Worm (Caenorhabditis elegans) whole organism, young adult: ENCODE data around the gene hadb-1.

Experiments
- B0019.2 ChIP-seq: fragments of 200-800 bp; sonication (Bioruptor generic); conservative IDR thresholded peaks from 2 replicates; pipeline ENCODE4 v1.3.6; 2022; ENCODE audit warnings: missing genetic modification reagents, missing genetic modification characterization, missing compliant biosample characterization
- B0261.1 ChIP-seq: sonication (generic microtip); optimal IDR thresholded peaks from 2 replicates; lab custom pipeline; 2016; ENCODE audit warnings: mild to moderate bottlenecking, missing genetic modification characterization, moderate library complexity, missing compliant biosample characterization
- B0336.3 ChIP-seq: fragments of 200-800 bp; sonication (Bioruptor generic); IDR thresholded peaks from 2 replicates; pipeline ENCODE4 v1.3.6; 2022; ENCODE audit warnings: missing genetic modification characterization, missing compliant biosample characterization
- D2030.7 ChIP-seq: fragments of 200-800 bp; sonication (Bioruptor generic); IDR thresholded peaks from 2 replicates; pipeline ENCODE4 v1.3.6; 2022; ENCODE audit warnings: missing genetic modification reagents, missing genetic modification characterization, missing compliant biosample characterization
- F22D6.2 ChIP-seq: sonication (generic microtip); optimal IDR thresholded peaks from 2 replicates; lab custom pipeline; 2016; ENCODE audit warnings: mild to moderate bottlenecking, missing genetic modification characterization, missing compliant biosample characterization
- F23B12.7 ChIP-seq: sonication (generic microtip); optimal IDR thresholded peaks from 2 replicates; lab custom pipeline; 2017; ENCODE audit warnings: missing genetic modification characterization, mild to moderate bottlenecking, missing compliant biosample characterization, antibody characterized with exemption, moderate library complexity; ENCODE audit not compliant: insufficient read depth
- F37B4.10 ChIP-seq: fragments of 200-800 bp; sonication (Bioruptor generic); IDR thresholded peaks from 2 replicates; pipeline ENCODE4 v1.3.6; 2022; ENCODE audit warnings: missing genetic modification characterization, missing compliant biosample characterization
- K11D2.4 ChIP-seq: fragments of 200-800 bp; sonication (Bioruptor generic); IDR thresholded peaks from 2 replicates; pipeline ENCODE4 v1.3.6; 2022; ENCODE audit warnings: missing genetic modification reagents, missing genetic modification characterization, missing compliant biosample characterization
- T07F8.4 ChIP-seq: sonication (generic microtip); optimal IDR thresholded peaks from 2 replicates; lab custom pipeline; 2016; ENCODE audit warnings: mild to moderate bottlenecking, missing genetic modification characterization, moderate library complexity, missing compliant biosample characterization
- T26A5.8 ChIP-seq: sonication (generic microtip); optimal IDR thresholded peaks from 2 replicates; lab custom pipeline; 2016; ENCODE audit warnings: missing genetic modification characterization, missing compliant biosample characterization
- Y53F4B.3 ChIP-seq: fragments of 200-800 bp; sonication (Bioruptor generic); IDR thresholded peaks from 2 replicates; pipeline ENCODE4 v1.3.6; 2022; ENCODE audit warnings: missing genetic modification reagents, missing genetic modification characterization, missing compliant biosample characterization
- Y56A3A.18 ChIP-seq: fragments of 200-800 bp; sonication (Bioruptor generic); IDR thresholded peaks from 2 replicates; pipeline ENCODE4 v1.3.6; 2022; ENCODE audit warnings: missing genetic modification reagents, missing genetic modification characterization, missing compliant biosample characterization
- ZK185.1 ChIP-seq: sonication (generic microtip); optimal IDR thresholded peaks from 2 replicates; lab custom pipeline; 2016; ENCODE audit warnings: mild to moderate bottlenecking, missing genetic modification characterization, missing compliant biosample characterization; ENCODE audit not compliant: poor library complexity, severe bottlenecking
- akir-1 ChIP-seq: fragments of 200-800 bp; sonication (Bioruptor generic); optimal IDR thresholded peaks from 2 replicates; lab custom pipeline; 2018; ENCODE audit warnings: mild to moderate bottlenecking, missing genetic modification characterization, moderate library complexity, missing compliant biosample characterization
- ama-1 ChIP-seq, 3 experiments: fragments of 150-350 bp in 1 of 3; sonication (generic microtip) in 2 of 3; optimal IDR thresholded peaks; 2 replicates each; lab custom pipeline; 2014 to 2018; ENCODE audit warnings: missing biosample characterization in 2 of 3, missing genetic modification characterization in 2 of 3, missing genetic modification reagents in 2 of 3
- atf-7 ChIP-seq: sonication (generic microtip); optimal IDR thresholded peaks from 2 replicates; lab custom pipeline; 2017; ENCODE audit warnings: mild to moderate bottlenecking, missing genetic modification characterization, missing compliant biosample characterization
- ccch-3 ChIP-seq: fragments of 200-800 bp; sonication (Bioruptor generic); optimal IDR thresholded peaks from 2 replicates; lab custom pipeline; 2018; ENCODE audit warnings: mild to moderate bottlenecking, missing genetic modification characterization, missing compliant biosample characterization
- ceh-79 ChIP-seq: sonication (generic microtip); optimal IDR thresholded peaks from 2 replicates; lab custom pipeline; 2017; ENCODE audit warnings: mild to moderate bottlenecking, missing genetic modification characterization, missing compliant biosample characterization
- ceh-91 ChIP-seq: fragments of 200-800 bp; sonication (Bioruptor generic); IDR thresholded peaks from 2 replicates; pipeline ENCODE4 v1.3.6; 2022; ENCODE audit warnings: missing genetic modification reagents, missing genetic modification characterization, missing compliant biosample characterization
- die-1 ChIP-seq: sonication (generic microtip); optimal IDR thresholded peaks from 2 replicates; lab custom pipeline; 2016; ENCODE audit warnings: missing genotype, mild to moderate bottlenecking, missing genetic modification characterization, missing compliant biosample characterization
- dpff-1 ChIP-seq: sonication (generic microtip); optimal IDR thresholded peaks from 2 replicates; lab custom pipeline; 2017; ENCODE audit warnings: mild to moderate bottlenecking, missing genetic modification characterization, missing compliant biosample characterization
- lag-1 ChIP-seq: fragments of 200-800 bp; sonication (Bioruptor generic); IDR thresholded peaks from 2 replicates; pipeline ENCODE4 v1.3.6; 2022; ENCODE audit warnings: missing genetic modification reagents, missing genetic modification characterization, missing compliant biosample characterization
- lin-54 ChIP-seq: fragments of 200-800 bp; sonication (Bioruptor generic); optimal IDR thresholded peaks from 2 replicates; lab custom pipeline; 2018; ENCODE audit warnings: mild to moderate bottlenecking, missing genetic modification characterization, missing compliant biosample characterization
- lsl-1 ChIP-seq: fragments of 200-800 bp; sonication (Bioruptor generic); optimal IDR thresholded peaks from 2 replicates; lab custom pipeline; 2018; ENCODE audit warnings: mild to moderate bottlenecking, missing genetic modification characterization, moderate library complexity, missing compliant biosample characterization
- madf-6 ChIP-seq: fragments of 200-800 bp; sonication (Bioruptor generic); IDR thresholded peaks from 2 replicates; pipeline ENCODE4 v1.3.6; 2022; ENCODE audit warnings: missing genetic modification reagents, missing genetic modification characterization, missing compliant biosample characterization
- madf-8 ChIP-seq: fragments of 200-800 bp; sonication (Bioruptor generic); conservative IDR thresholded peaks from 2 replicates; pipeline ENCODE4 v1.3.6; 2022; ENCODE audit warnings: missing genetic modification reagents, missing genetic modification characterization, missing compliant biosample characterization
- mel-28 ChIP-seq: sonication (generic microtip); optimal IDR thresholded peaks from 2 replicates; lab custom pipeline; 2016; ENCODE audit warnings: borderline replicate concordance, mild to moderate bottlenecking, missing genetic modification characterization, missing compliant biosample characterization
- mes-4 ChIP-seq: sonication (generic microtip); optimal IDR thresholded peaks from 2 replicates; lab custom pipeline; 2016; ENCODE audit warnings: missing genotype, missing genetic modification characterization, missing compliant biosample characterization
- mxl-1 ChIP-seq: sonication (generic microtip); optimal IDR thresholded peaks from 2 replicates; lab custom pipeline; 2016; ENCODE audit warnings: missing genetic modification characterization, missing compliant biosample characterization
- nfya-2 ChIP-seq: fragments of 200-800 bp; sonication (Bioruptor generic); IDR thresholded peaks from 2 replicates; pipeline ENCODE4 v1.3.6; 2022; ENCODE audit warnings: missing genetic modification reagents, missing genetic modification characterization, missing compliant biosample characterization
- nfyb-1 ChIP-seq: fragments of 200-800 bp; sonication (Bioruptor generic); IDR thresholded peaks from 2 replicates; pipeline ENCODE4 v1.3.6; 2022; ENCODE audit warnings: missing genetic modification reagents, missing genetic modification characterization, missing compliant biosample characterization
- nhr-120 ChIP-seq: fragments of 200-800 bp; sonication (Bioruptor generic); IDR thresholded peaks from 2 replicates; pipeline ENCODE4 v1.3.6; 2022; ENCODE audit warnings: missing genetic modification characterization, missing compliant biosample characterization
- nhr-80 ChIP-seq: sonication (generic microtip); optimal IDR thresholded peaks from 2 replicates; lab custom pipeline; 2016; ENCODE audit warnings: missing genetic modification characterization, missing compliant biosample characterization
- pbrm-1 ChIP-seq: fragments of 200-800 bp; sonication (Bioruptor generic); IDR thresholded peaks from 2 replicates; pipeline ENCODE4 v1.3.6; 2022; ENCODE audit warnings: missing genetic modification reagents, missing genetic modification characterization, missing compliant biosample characterization
- rcor-1 ChIP-seq: fragments of 200-800 bp; sonication (Bioruptor generic); IDR thresholded peaks from 2 replicates; pipeline ENCODE4 v1.3.6; 2022; ENCODE audit warnings: missing genetic modification reagents, missing genetic modification characterization, missing compliant biosample characterization
- rpc-1 ChIP-seq, 2 experiments: fragments of 150-350 bp in 1 of 2; sonication (generic microtip) in 1 of 2; optimal IDR thresholded peaks; 2 replicates each; lab custom pipeline; 2014 to 2018; ENCODE audit warnings: missing biosample characterization in 1 of 2, missing genetic modification characterization in 1 of 2, missing genetic modification reagents in 1 of 2, missing genotype in 1 of 2
- sea-2 ChIP-seq: fragments of 200-800 bp; sonication (Bioruptor generic); IDR thresholded peaks from 2 replicates; pipeline ENCODE4 v1.3.6; 2022; ENCODE audit warnings: missing genetic modification characterization, missing compliant biosample characterization
- snpc-1.3 ChIP-seq: sonication (generic microtip); optimal IDR thresholded peaks from 2 replicates; lab custom pipeline; 2017; ENCODE audit warnings: missing genetic modification characterization, mild to moderate bottlenecking, missing compliant biosample characterization, antibody characterized with exemption, moderate library complexity, missing genotype, missing genetic modification reagents; ENCODE audit not compliant: insufficient read depth
- snpc-3.4 ChIP-seq: sonication (generic microtip); optimal IDR thresholded peaks from 2 replicates; lab custom pipeline; 2017; ENCODE audit warnings: missing genetic modification characterization, mild to moderate bottlenecking, missing compliant biosample characterization, antibody characterized with exemption, moderate library complexity, missing genotype, missing genetic modification reagents
- snpc-4 ChIP-seq, 5 experiments: fragments of 150-350 bp in 1 of 5; sonication (generic microtip) in 4 of 5; optimal IDR thresholded peaks; 2 replicates each; lab custom pipeline; 2014 to 2018; ENCODE audit warnings: missing genetic modification characterization in 5 of 5, missing biosample characterization in 3 of 5, antibody characterized with exemption in 2 of 5, mild to moderate bottlenecking in 2 of 5, missing compliant biosample characterization in 2 of 5, missing genotype in 2 of 5, moderate library complexity in 2 of 5, missing genetic modification reagents in 1 of 5
- somi-1 ChIP-seq: fragments of 200-800 bp; sonication (Bioruptor generic); optimal IDR thresholded peaks from 2 replicates; lab custom pipeline; 2018; ENCODE audit warnings: mild to moderate bottlenecking, missing genetic modification characterization, missing compliant biosample characterization
- sptf-2 ChIP-seq: fragments of 200-800 bp; sonication (Bioruptor generic); optimal IDR thresholded peaks from 2 replicates; lab custom pipeline; 2018; ENCODE audit warnings: mild to moderate bottlenecking, missing genetic modification characterization, missing compliant biosample characterization
- tbp1 ChIP-seq: fragments of 200-800 bp; sonication (Bioruptor generic); optimal IDR thresholded peaks from 2 replicates; lab custom pipeline; 2018; ENCODE audit warnings: mild to moderate bottlenecking, missing genetic modification characterization, missing compliant biosample characterization
- zfh-2 ChIP-seq: fragments of 200-800 bp; sonication (Bioruptor generic); conservative IDR thresholded peaks from 2 replicates; pipeline ENCODE4 v1.3.6; 2022; ENCODE audit warnings: missing genetic modification reagents, missing genetic modification characterization, missing compliant biosample characterization
- ztf-18 ChIP-seq: sonication (generic microtip); optimal IDR thresholded peaks from 2 replicates; lab custom pipeline; 2016; ENCODE audit warnings: missing genotype, mild to moderate bottlenecking, missing genetic modification characterization, missing compliant biosample characterization
- ztf-22 ChIP-seq: fragments of 200-800 bp; sonication (Bioruptor generic); optimal IDR thresholded peaks from 2 replicates; lab custom pipeline; 2018; ENCODE audit warnings: mild to moderate bottlenecking, missing genetic modification characterization, moderate library complexity, missing compliant biosample characterization
- ztf-26 ChIP-seq: sonication (generic microtip); optimal IDR thresholded peaks from 2 replicates; lab custom pipeline; 2017; ENCODE audit warnings: missing genetic modification characterization, missing compliant biosample characterization
- ztf-28 ChIP-seq: fragments of 200-800 bp; sonication (Bioruptor generic); IDR thresholded peaks from 2 replicates; pipeline ENCODE4 v1.3.6; 2022; ENCODE audit warnings: missing genetic modification reagents, missing genetic modification characterization, missing compliant biosample characterization

Gene hadb-1

DNA sequence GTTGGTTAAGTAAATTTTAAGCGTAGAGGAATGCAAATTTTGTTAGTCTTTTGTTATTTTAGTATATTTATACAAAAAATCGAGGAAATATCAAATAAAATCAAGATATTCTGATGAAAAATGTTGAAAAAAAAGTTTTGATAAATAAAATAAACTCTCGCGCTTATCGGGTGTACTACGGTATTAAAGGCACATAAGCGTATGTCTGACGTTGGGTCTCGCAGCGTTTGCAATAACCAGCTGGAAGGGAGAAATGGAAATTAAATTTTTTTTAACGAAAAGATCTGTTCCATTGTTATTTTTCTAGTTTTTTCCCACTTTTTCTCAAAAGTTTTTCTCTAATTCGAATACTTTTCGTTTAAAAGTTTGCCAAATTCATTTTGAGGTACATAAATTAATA is 855 bp upstream of the hadb-1 start:
- no peak for TF ChIP-seq nfya-2 (GFP tag; lab: Robert Waterston, UW)
- TF ChIP-seq ztf-28 (GFP tag; lab: Robert Waterston, UW), result no peak
- peak; percentile 26 for TF ChIP-seq lin-54 (GFP tag; lab: Kevin White, UChicago)
- TF ChIP-seq sptf-2, result no peak
- no peak for TF ChIP-seq nhr-80 (tag; lab: Kevin White, UChicago)
- TF ChIP-seq dpff-1 (tag; lab: Kevin White, UChicago), result no peak
- TF ChIP-seq F37B4.10 (GFP tag; lab: Robert Waterston, UW), result no peak
- TF ChIP-seq ama-1 (optimal IDR thresholded peaks at IDR 0.05; lab: Kevin White, UChicago), result no peak
- TF ChIP-seq ama-1 (GFP tag; optimal IDR thresholded peaks at IDR 0.05; lab: Kevin White, UChicago), result no peak
- peak; percentile 22 for TF ChIP-seq snpc-1.3 (tag; lab: Kevin White, UChicago)
- TF ChIP-seq lsl-1 (GFP tag; lab: Kevin White, UChicago), result peak; percentile 88
- no peak for TF ChIP-seq somi-1 (GFP tag; lab: Kevin White, UChicago)
- TF ChIP-seq B0019.2, result no peak
- TF ChIP-seq Y56A3A.18 (GFP tag; lab: Robert Waterston, UW), result no peak
- TF ChIP-seq madf-8 (GFP tag; lab: Robert Waterston, UW), result peak; percentile 82
- TF ChIP-seq akir-1 (GFP tag; lab: Kevin White, UChicago), result no peak
- TF ChIP-seq die-1 (tag; lab: Kevin White, UChicago), result no peak
- no peak for TF ChIP-seq lag-1 (GFP tag; lab: Robert Waterston, UW)
- no peak for TF ChIP-seq rpc-1 (optimal IDR thresholded peaks at IDR 0.05; lab: Kevin White, UChicago)
- TF ChIP-seq rpc-1 (tag; optimal IDR thresholded peaks at IDR 0.05; lab: Kevin White, UChicago), result no peak
- TF ChIP-seq atf-7, result no peak
- TF ChIP-seq ztf-18 (tag; lab: Kevin White, UChicago), result no peak
- peak; percentile 92 for TF ChIP-seq madf-6
- no peak for TF ChIP-seq nfyb-1
- TF ChIP-seq pbrm-1 (GFP tag; lab: Robert Waterston, UW), result no peak
- TF ChIP-seq tbp1 (GFP tag; lab: Kevin White, UChicago), result no peak
- TF ChIP-seq K11D2.4 (GFP tag; lab: Robert Waterston, UW), result no peak
- no peak for TF ChIP-seq B0336.3 (GFP tag; lab: Robert Waterston, UW)
- TF ChIP-seq D2030.7, result peak; percentile 52; the same call in 1 of the 2 replicates
- TF ChIP-seq F22D6.2 (tag; lab: Kevin White, UChicago), result no peak
- TF ChIP-seq ceh-79 (tag; lab: Kevin White, UChicago), result no peak
- no peak for TF ChIP-seq ZK185.1 (tag; lab: Kevin White, UChicago)
- peak; percentile 16 for TF ChIP-seq snpc-4 (GFP tag; optimal IDR thresholded peaks at IDR 0.05; lab: Kevin White, UChicago)
- peak in 1 of 4 experiments; percentile 1 for TF ChIP-seq snpc-4 (tag; optimal IDR thresholded peaks at IDR 0.05; lab: Kevin White, UChicago)
- no peak for TF ChIP-seq nhr-120 (GFP tag; lab: Robert Waterston, UW)
- TF ChIP-seq T26A5.8 (tag; lab: Kevin White, UChicago), result no peak
- TF ChIP-seq snpc-3.4 (tag; lab: Kevin White, UChicago), result no peak
- TF ChIP-seq rcor-1 (GFP tag; lab: Robert Waterston, UW), result 0 out of 2 replicates have a peak, but pooled peaks have one; percentile 13
- no peak for TF ChIP-seq zfh-2 (GFP tag; lab: Robert Waterston, UW)
- TF ChIP-seq F23B12.7, result no peak
- no peak for TF ChIP-seq ztf-22 (GFP tag; lab: Kevin White, UChicago)
- TF ChIP-seq sea-2 (GFP tag; lab: Robert Waterston, UW), result no peak
- no peak for TF ChIP-seq mel-28 (tag; lab: Kevin White, UChicago)
- no peak for TF ChIP-seq ztf-26 (tag; lab: Kevin White, UChicago)
- no peak for TF ChIP-seq mes-4 (tag; lab: Kevin White, UChicago)
- TF ChIP-seq mxl-1 (tag; lab: Kevin White, UChicago), result no peak
- TF ChIP-seq ceh-91, result peak; percentile 27; the same call in 1 of the 2 replicates
- TF ChIP-seq B0261.1 (tag; lab: Kevin White, UChicago), result no peak
- TF ChIP-seq Y53F4B.3, result no peak
- TF ChIP-seq T07F8.4, result no peak
- TF ChIP-seq ccch-3 (GFP tag; lab: Kevin White, UChicago), result no peak
